Worm (Caenorhabditis elegans): ENCODE results near the gene ZK686.6.

Gene ZK686.6

DNA sequence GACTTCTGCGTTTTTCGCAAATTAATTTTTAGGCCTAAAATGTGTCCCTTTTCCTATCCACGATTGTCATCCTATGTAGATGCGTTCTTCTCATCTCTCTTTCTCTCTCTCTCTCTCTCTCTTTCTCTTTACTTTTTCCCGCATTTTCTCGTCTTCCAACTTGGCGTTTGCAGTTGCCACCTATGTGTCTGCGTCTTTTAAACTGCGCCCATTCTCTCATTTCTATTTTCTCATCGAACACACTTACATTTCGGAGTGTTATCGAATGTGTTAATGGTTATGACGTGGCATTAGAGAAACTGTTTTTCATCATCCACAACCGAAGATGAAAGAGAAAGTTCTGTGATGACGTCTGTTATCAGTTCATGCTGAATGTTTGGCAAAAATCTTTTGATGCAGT is 44.3 kb downstream of the ZK686.6 start (continued):
- peak; percentile 20; the same call in 1 of the 2 replicates for TF ChIP-seq lin-38 (GFP tag; IDR thresholded peaks at IDR 0.05)
- no peak for TF ChIP-seq F26F4.8 (GFP tag; conservative IDR thresholded peaks at IDR 0.05)
- TF ChIP-seq hmg-1.1 (GFP tag; IDR thresholded peaks at IDR 0.05), result peak; percentile 56
- TF ChIP-seq nhr-111 (GFP tag; optimal IDR thresholded peaks at IDR 0.05), result no peak
- peak; percentile 67; the same call in 1 of the 2 replicates for TF ChIP-seq zfp-3 (GFP tag; conservative IDR thresholded peaks at IDR 0.05)
- TF ChIP-seq lin-29 (GFP tag; IDR thresholded peaks at IDR 0.05), result no peak
- TF ChIP-seq dve-1 (tag; optimal IDR thresholded peaks at IDR 0.05; ENCODE audit: insufficient read depth), result peak; percentile 90
- peak; percentile 48 for TF ChIP-seq lin-13 (GFP tag; optimal IDR thresholded peaks at IDR 0.05)

DNA sequence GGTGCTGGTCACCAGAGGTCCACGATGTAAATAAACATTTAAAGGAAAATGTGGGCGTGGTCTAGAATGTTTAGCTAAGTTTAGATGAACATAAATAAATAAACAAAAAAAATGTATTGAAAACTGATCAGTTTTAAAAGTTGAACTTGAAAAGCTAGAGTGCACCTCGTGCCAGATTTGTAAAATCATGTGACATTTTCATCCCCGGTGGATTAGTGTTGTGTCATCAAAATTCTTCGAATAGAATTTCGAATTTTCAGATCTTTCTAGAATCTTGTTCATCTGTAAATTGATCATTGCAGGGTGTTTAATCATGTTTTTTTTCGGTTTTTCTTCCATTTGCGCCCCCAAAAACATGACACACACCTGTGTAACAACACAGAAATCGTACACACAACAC is 46.3 kb downstream of the ZK686.6 start:
- no peak for TF ChIP-seq ztf-7 (tag; optimal IDR thresholded peaks at IDR 0.05)
- no peak for TF ChIP-seq lin-15B (tag; optimal IDR thresholded peaks at IDR 0.05)
- no peak for TF ChIP-seq gei-8 (GFP tag; optimal IDR thresholded peaks at IDR 0.05)
- peak; percentile 6 for TF ChIP-seq nhr-11 (tag; optimal IDR thresholded peaks at IDR 0.05)

DNA sequence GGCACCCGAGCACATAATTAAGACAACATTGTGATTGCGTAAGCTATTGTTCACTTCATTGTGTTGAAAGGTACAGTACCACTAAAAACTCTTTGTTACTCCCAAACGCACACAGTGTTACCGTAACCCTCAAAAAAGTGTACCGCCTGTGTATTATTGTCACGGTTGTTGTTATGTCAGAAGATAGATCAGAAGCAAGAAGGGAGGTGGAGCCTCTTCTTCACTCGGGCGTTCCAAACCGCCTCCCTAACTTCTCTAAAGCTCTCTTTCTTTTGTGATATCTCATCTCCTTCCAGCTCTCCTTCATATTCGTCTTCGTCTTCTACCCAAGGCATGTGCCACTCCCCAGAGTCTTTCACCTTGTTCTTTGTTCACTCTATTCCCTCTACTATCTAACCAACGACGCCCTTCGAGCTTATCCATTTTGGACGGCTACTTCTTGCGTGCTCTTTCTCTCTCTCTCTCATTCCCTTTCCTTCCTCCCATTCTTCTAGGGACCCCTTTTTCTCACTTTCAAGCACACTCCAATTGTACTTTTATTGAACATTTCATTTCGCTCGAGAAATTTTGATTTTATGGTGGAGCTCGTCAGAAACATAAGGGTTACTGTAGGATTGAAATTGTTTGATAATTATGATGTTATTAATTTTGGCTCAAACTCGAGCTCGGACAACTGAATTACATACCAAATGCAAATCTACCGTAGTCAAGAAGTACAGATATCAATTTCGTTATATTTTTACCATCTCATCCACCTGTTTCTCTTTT is 47.1 kb downstream of the ZK686.6 start:
- TF ChIP-seq sdz-12 (GFP tag; optimal IDR thresholded peaks at IDR 0.05), result no peak
- no peak for TF ChIP-seq nhr-102 (tag; optimal IDR thresholded peaks at IDR 0.05)
- TF ChIP-seq spr-1 (tag; optimal IDR thresholded peaks at IDR 0.05), result no peak
- peak; percentile 62 for TF ChIP-seq hmg-1.1 (GFP tag; IDR thresholded peaks at IDR 0.05)
- no peak for TF ChIP-seq T26A8.4 (GFP tag; IDR thresholded peaks at IDR 0.05)
- TF ChIP-seq T20F7.1 (GFP tag; optimal IDR thresholded peaks at IDR 0.05), result no peak
- TF ChIP-seq snpc-4 (tag; optimal IDR thresholded peaks at IDR 0.05), result no peak
- TF ChIP-seq tra-1 (GFP tag; IDR thresholded peaks at IDR 0.05), result no peak
- no peak for TF ChIP-seq daf-8 (GFP tag; IDR thresholded peaks at IDR 0.05)
- TF ChIP-seq daf-12 (tag; optimal IDR thresholded peaks at IDR 0.05), result no peak
- peak in 1 of 2 experiments; percentile 16 for TF ChIP-seq mdl-1 (tag; optimal IDR thresholded peaks at IDR 0.05)
- no peak for TF ChIP-seq madf-9 (GFP tag; conservative IDR thresholded peaks at IDR 0.05)
- no peak for TF ChIP-seq dve-1 (tag; optimal IDR thresholded peaks at IDR 0.05; ENCODE audit: insufficient read depth)
- no peak for TF ChIP-seq R02D3.7 (tag; optimal IDR thresholded peaks at IDR 0.05)
- peak; percentile 22; the same call in 1 of the 2 replicates for TF ChIP-seq dmd-6 (GFP tag; IDR thresholded peaks at IDR 0.05)
- no peak for TF ChIP-seq Y75B8A.6 (GFP tag; IDR thresholded peaks at IDR 0.05)
- TF ChIP-seq nhr-111 (GFP tag; optimal IDR thresholded peaks at IDR 0.05), result no peak
- no peak for TF ChIP-seq nhr-237 (tag; optimal IDR thresholded peaks at IDR 0.05)
- TF ChIP-seq D1046.2 (GFP tag; IDR thresholded peaks at IDR 0.05), result no peak
- TF ChIP-seq dmd-8 (GFP tag; IDR thresholded peaks at IDR 0.05), result no peak
- TF ChIP-seq madf-5 (GFP tag; IDR thresholded peaks at IDR 0.05), result no peak
- no peak for TF ChIP-seq mxl-3 (GFP tag; optimal IDR thresholded peaks at IDR 0.05)
- TF ChIP-seq ceh-28 (tag; optimal IDR thresholded peaks at IDR 0.05), result no peak
- TF ChIP-seq lin-39 (tag; optimal IDR thresholded peaks at IDR 0.05), result no peak
- TF ChIP-seq nhr-76 (tag; optimal IDR thresholded peaks at IDR 0.05), result no peak
- TF ChIP-seq dmd-9 (GFP tag; IDR thresholded peaks at IDR 0.05), result no peak
- peak; percentile 23 for TF ChIP-seq fkh-10 (GFP tag; optimal IDR thresholded peaks at IDR 0.05)
- peak; percentile 27 to 43 for TF ChIP-seq lsy-2 (tag; optimal IDR thresholded peaks at IDR 0.05)
- TF ChIP-seq set-16 (GFP tag; IDR thresholded peaks at IDR 0.05), result no peak
- TF ChIP-seq duxl-1 (tag; optimal IDR thresholded peaks at IDR 0.05; ENCODE audit: poor library complexity), result no peak
- no peak; the same call in 1 of the 2 replicates for TF ChIP-seq ceh-20 (GFP tag; IDR thresholded peaks at IDR 0.05)
- no peak for TF ChIP-seq aly-2 (tag; optimal IDR thresholded peaks at IDR 0.05)
- TF ChIP-seq zip-2 (tag; optimal IDR thresholded peaks at IDR 0.05), result no peak
- peak; percentile 56; the same call in 1 of the 2 replicates for TF ChIP-seq egl-43 (GFP tag; IDR thresholded peaks at IDR 0.05)
- TF ChIP-seq ZK546.5 (tag; optimal IDR thresholded peaks at IDR 0.05), result no peak
- no peak for TF ChIP-seq lir-3 (tag; optimal IDR thresholded peaks at IDR 0.05)
- TF ChIP-seq fos-1 (tag; optimal IDR thresholded peaks at IDR 0.05), result no peak

All from whole organism, L4 larva.